Worm (Caenorhabditis elegans) whole organism, L3 larva: ENCODE measurements around the gene T02H6.1.

Experiments
- ama-1 ChIP-seq: fragments of 150-350 bp; optimal IDR thresholded peaks from 2 replicates; lab custom pipeline; 2018
- elt-1 ChIP-seq: fragments of 150-350 bp; optimal IDR thresholded peaks from 2 replicates; lab custom pipeline; 2014; ENCODE audit warnings: missing biosample characterization, missing genetic modification characterization
- fkh-10 ChIP-seq: sonication (generic microtip); optimal IDR thresholded peaks from 2 replicates; lab custom pipeline; 2017; ENCODE audit warnings: missing biosample characterization, missing genetic modification reagents, missing genetic modification characterization
- nhr-12 ChIP-seq: fragments of 150-350 bp; optimal IDR thresholded peaks from 2 replicates; lab custom pipeline; 2014; ENCODE audit warnings: missing biosample characterization, missing genetic modification characterization
- nhr-28 ChIP-seq: fragments of 150-350 bp; optimal IDR thresholded peaks from 2 replicates; lab custom pipeline; 2014; ENCODE audit warnings: missing biosample characterization, missing genetic modification characterization
- pha-4 ChIP-seq: fragments of 150-350 bp; optimal IDR thresholded peaks from 2 replicates; lab custom pipeline; 2014; ENCODE audit warnings: missing biosample characterization, missing genetic modification reagents, missing genetic modification characterization
- pqm-1 ChIP-seq: fragments of 150-350 bp; optimal IDR thresholded peaks from 2 replicates; lab custom pipeline; 2017; ENCODE audit warnings: missing biosample characterization, missing genetic modification characterization, inconsistent platforms
- sea-2 ChIP-seq: fragments of 150-350 bp; sonication (generic microtip); optimal IDR thresholded peaks from 4 replicates; lab custom pipeline; 2014; ENCODE audit warnings: missing biosample characterization, missing genetic modification reagents, missing genetic modification characterization
- snpc-4 ChIP-seq: fragments of 150-350 bp; optimal IDR thresholded peaks from 2 replicates; lab custom pipeline; 2014; ENCODE audit warnings: missing biosample characterization, missing genetic modification characterization
- unc-39 ChIP-seq: sonication (generic microtip); optimal IDR thresholded peaks from 4 replicates; lab custom pipeline; 2017; ENCODE audit warnings: missing biosample characterization, missing genetic modification characterization

DNA sequence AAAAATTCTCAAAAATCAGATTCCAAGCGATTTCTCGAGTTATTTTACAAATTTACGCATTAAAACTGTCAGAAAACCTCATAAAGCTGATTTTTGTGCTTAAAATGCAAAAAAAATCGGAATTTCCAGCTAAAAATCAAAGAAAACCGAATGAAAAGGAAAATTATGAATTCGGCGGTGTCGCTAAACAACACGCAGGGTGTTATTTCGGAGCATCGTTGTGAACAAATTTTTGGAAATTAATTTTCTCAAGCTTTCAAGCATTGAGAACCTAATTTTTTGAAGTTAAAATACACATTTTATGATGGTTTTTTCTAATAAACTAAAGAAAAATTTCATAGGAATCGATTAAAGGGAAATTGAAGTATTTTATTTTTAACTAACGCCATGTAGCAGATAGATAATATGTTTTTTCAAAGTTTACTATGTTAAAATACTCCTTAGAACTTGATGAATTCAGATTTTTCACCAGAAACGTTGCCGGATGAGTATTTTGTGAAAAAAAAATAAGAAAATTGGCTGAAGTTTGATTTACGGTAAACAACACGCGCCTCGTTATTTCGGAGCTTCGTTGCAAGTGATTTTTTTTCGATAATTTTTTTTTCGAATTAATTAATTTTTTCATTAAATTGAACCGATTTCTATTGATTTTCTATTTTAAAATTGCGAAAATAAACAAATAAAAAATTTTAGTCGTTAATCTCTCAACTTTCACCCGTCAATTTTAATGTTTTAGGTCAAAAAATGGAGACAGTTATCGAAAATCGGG, 7.6 kb upstream of the T02H6.1 start, which contains the start of gene thoc-1:
- no peak for TF ChIP-seq nhr-12 (tag; lab: Kevin White, UChicago)
- TF ChIP-seq sea-2 = no peak
- TF ChIP-seq pha-4 (tag; lab: Kevin White, UChicago) = no peak
- no peak for TF ChIP-seq elt-1 (tag; lab: Kevin White, UChicago)
- no peak for TF ChIP-seq unc-39
- TF ChIP-seq pqm-1 (tag; lab: Kevin White, UChicago) = no peak
- TF ChIP-seq ama-1 (lab: Kevin White, UChicago) = no peak
- no peak for TF ChIP-seq snpc-4 (tag; lab: Kevin White, UChicago)
- no peak for TF ChIP-seq nhr-28 (tag; lab: Kevin White, UChicago)
- no peak for TF ChIP-seq fkh-10 (GFP tag; lab: Kevin White, UChicago)
